Worm (Caenorhabditis elegans): ENCODE data around the gene ensh-1.

- TF ChIP-seq him-1 (tag; optimal IDR thresholded peaks at IDR 0.05): no peak
- TF ChIP-seq W03F9.2 (tag; optimal IDR thresholded peaks at IDR 0.05): no peak
These were observed 29.8 kb downstream of the ensh-1 start for ce11 chrX:8934988-8935387.

Data from whole organism, L4/young adult.